Worm (Caenorhabditis elegans) whole organism, L4 larva: ENCODE results near the gene srbc-61.

ENCODE experiments used
- aly-2 ChIP-seq: sonication (generic microtip); optimal IDR thresholded peaks from 2 replicates; lab custom pipeline; 2018; ENCODE audit warnings: missing biosample characterization, missing genetic modification characterization
- fos-1 ChIP-seq: fragments of 150-350 bp; optimal IDR thresholded peaks from 2 replicates; lab custom pipeline; 2014; ENCODE audit warnings: missing biosample characterization, missing genetic modification characterization
- lin-1 ChIP-seq: fragments of 200-800 bp; sonication (Bioruptor generic); IDR thresholded peaks from 2 replicates; pipeline ENCODE4 v1.3.6; 2022; ENCODE audit warnings: missing genetic modification reagents, missing genetic modification characterization, missing compliant biosample characterization
- lin-15B ChIP-seq: fragments of 150-350 bp; sonication (generic microtip); optimal IDR thresholded peaks from 3 replicates; lab custom pipeline; 2014; ENCODE audit warnings: missing biosample characterization, missing genetic modification characterization
- madf-9 ChIP-seq: fragments of 200-800 bp; sonication (Bioruptor generic); conservative IDR thresholded peaks from 2 replicates; pipeline ENCODE4 v1.3.6; 2022; ENCODE audit warnings: missing genetic modification reagents, missing genetic modification characterization, missing compliant biosample characterization
- mxl-3 ChIP-seq: fragments of 200-800 bp; sonication (Bioruptor generic); optimal IDR thresholded peaks from 2 replicates; lab custom pipeline; 2018; ENCODE audit warnings: mild to moderate bottlenecking, missing genetic modification characterization, missing compliant biosample characterization
- nhr-11 ChIP-seq: fragments of 150-350 bp; optimal IDR thresholded peaks from 2 replicates; lab custom pipeline; 2014; ENCODE audit warnings: missing biosample characterization, missing genetic modification characterization
- unc-62 ChIP-seq, 3 experiments: fragments of 150-350 bp in 1 of 3; sonication (generic microtip); optimal IDR thresholded peaks in 2 of 3; peaks in 1 of 3; 1 replicate in 1 of 3; 2 replicates in 2 of 3; lab custom pipeline; 2014 to 2017; ENCODE audit warnings: missing biosample characterization in 3 of 3, missing genetic modification characterization in 3 of 3, missing genetic modification reagents in 3 of 3, missing genotype in 1 of 3
- zag-1 ChIP-seq: fragments of 150-350 bp; optimal IDR thresholded peaks from 2 replicates; lab custom pipeline; 2014; ENCODE audit warnings: missing biosample characterization, missing genetic modification characterization

- TF ChIP-seq madf-9 (GFP tag; lab: Robert Waterston, UW): no peak
- no peak for TF ChIP-seq aly-2 (tag; lab: Kevin White, UChicago)
- no peak for TF ChIP-seq zag-1
- TF ChIP-seq lin-1 (GFP tag; lab: Robert Waterston, UW): no peak
- TF ChIP-seq unc-62 (GFP tag; optimal IDR thresholded peaks at IDR 0.05 in 1 of 2; lab: Kevin White, UChicago): no peak
- no peak for TF ChIP-seq unc-62 (tag; optimal IDR thresholded peaks at IDR 0.05; lab: Kevin White, UChicago)
- no peak for TF ChIP-seq lin-15B
- TF ChIP-seq fos-1: no peak
- no peak for TF ChIP-seq mxl-3 (GFP tag; lab: Kevin White, UChicago)
- TF ChIP-seq nhr-11: no peak
Observed at ce11 chrV:17493732-17494131, 17.1 kb downstream of the srbc-61 start, which contains the start of gene fbxa-102.
